Worm (Caenorhabditis elegans) whole organism, early embryonic: ENCODE measurements around the gene F57G4.1.
"Not testable (repeated sequence)": the region's sequence is repeated elsewhere in the genome, so short reads cannot be mapped to it uniquely, and the experiment has no call there.

Source experiments
- B0310.2 ChIP-seq: sonication (generic microtip); optimal IDR thresholded peaks from 2 replicates; lab custom pipeline; 2016; ENCODE audit warnings: mild to moderate bottlenecking, missing genetic modification characterization, missing compliant biosample characterization
- F13C5.2 ChIP-seq: sonication (generic microtip); optimal IDR thresholded peaks from 2 replicates; lab custom pipeline; 2017; ENCODE audit warnings: mild to moderate bottlenecking, missing genetic modification characterization, inconsistent platforms, missing compliant biosample characterization
- aly-1 ChIP-seq: sonication (generic microtip); optimal IDR thresholded peaks from 2 replicates; lab custom pipeline; 2016; ENCODE audit warnings: missing genetic modification characterization, missing compliant biosample characterization
- ama-1 ChIP-seq: fragments of 150-350 bp; optimal IDR thresholded peaks from 2 replicates; lab custom pipeline; 2014
- ceh-13 ChIP-seq: fragments of 200-800 bp; sonication (Bioruptor generic); optimal IDR thresholded peaks from 2 replicates; lab custom pipeline; 2018; ENCODE audit warnings: mild to moderate bottlenecking, missing genetic modification characterization, missing compliant biosample characterization
- ceh-36 ChIP-seq: sonication (generic microtip); optimal IDR thresholded peaks from 2 replicates; lab custom pipeline; 2016; ENCODE audit warnings: missing genetic modification characterization, inconsistent platforms, missing compliant biosample characterization
- ets-7 ChIP-seq: sonication (generic microtip); optimal IDR thresholded peaks from 2 replicates; lab custom pipeline; 2016; ENCODE audit warnings: missing genotype, missing genetic modification characterization, missing compliant biosample characterization
- flt-1 ChIP-seq: fragments of 200-800 bp; sonication (Bioruptor generic); IDR thresholded peaks from 2 replicates; pipeline ENCODE4 v1.3.6; 2022; ENCODE audit warnings: missing genetic modification characterization, missing compliant biosample characterization
- hmbx-1 ChIP-seq: sonication (generic microtip); optimal IDR thresholded peaks from 2 replicates; lab custom pipeline; 2016; ENCODE audit warnings: mild to moderate bottlenecking, missing genetic modification characterization, missing compliant biosample characterization
- hmg-4 ChIP-seq: fragments of 200-800 bp; sonication (Bioruptor generic); optimal IDR thresholded peaks from 2 replicates; lab custom pipeline; 2018; ENCODE audit warnings: mild to moderate bottlenecking, missing genetic modification characterization, missing compliant biosample characterization
- hnd-1 ChIP-seq: sonication (generic microtip); optimal IDR thresholded peaks from 2 replicates; lab custom pipeline; 2016; ENCODE audit warnings: missing genetic modification characterization, missing compliant biosample characterization
- pes-1 ChIP-seq: fragments of 200-800 bp; sonication (Bioruptor generic); IDR thresholded peaks from 2 replicates; pipeline ENCODE4 v1.3.6; 2022; ENCODE audit warnings: missing genetic modification reagents, missing genetic modification characterization, missing compliant biosample characterization
- scrt-1 ChIP-seq: fragments of 200-800 bp; sonication (Bioruptor generic); IDR thresholded peaks from 2 replicates; pipeline ENCODE4 v1.3.6; 2022; ENCODE audit warnings: missing genetic modification characterization, missing compliant biosample characterization
- sea-1 ChIP-seq: fragments of 200-800 bp; sonication (Bioruptor generic); conservative IDR thresholded peaks from 2 replicates; pipeline ENCODE4 v1.3.6; 2022; ENCODE audit warnings: missing genetic modification characterization, missing compliant biosample characterization
- tbx-11 ChIP-seq: fragments of 200-800 bp; sonication (Bioruptor generic); IDR thresholded peaks from 2 replicates; pipeline ENCODE4 v1.3.6; 2022; ENCODE audit warnings: missing genetic modification characterization, missing compliant biosample characterization
- tbx-37 ChIP-seq: fragments of 200-800 bp; sonication (Bioruptor generic); conservative IDR thresholded peaks from 2 replicates; pipeline ENCODE4 v1.3.6; 2022; ENCODE audit warnings: missing genetic modification reagents, missing genetic modification characterization, missing compliant biosample characterization
- tra-4 ChIP-seq: sonication (generic microtip); optimal IDR thresholded peaks from 2 replicates; lab custom pipeline; 2017; ENCODE audit warnings: missing genetic modification characterization, missing compliant biosample characterization

Gene F57G4.1

DNA sequence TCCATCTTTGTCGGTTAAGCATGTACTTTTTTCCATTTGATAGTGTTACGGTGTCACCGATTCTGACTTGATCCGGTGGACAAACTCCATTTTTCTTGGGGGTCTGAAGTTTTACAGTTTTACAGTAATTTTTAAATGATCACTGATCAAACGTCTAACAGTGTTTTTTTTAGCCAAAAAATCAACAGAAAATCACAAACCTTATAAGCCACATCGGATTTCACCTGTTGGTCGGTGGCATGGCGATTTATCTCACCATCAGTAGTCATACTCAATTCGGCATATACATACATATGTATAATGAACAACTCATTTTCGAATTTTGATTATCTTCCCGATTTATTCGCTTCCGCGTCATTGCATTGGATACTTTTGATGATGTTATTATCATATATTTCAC, 15.5 kb upstream of the F57G4.1 start, which contains the start of gene srz-91:
Gene srz-91 (plus strand): TSS at position 301 of the 400 bp plus-strand sequence.
- TF ChIP-seq F13C5.2 (tag; lab: Kevin White, UChicago) (no peak), pes-1 (no peak), sea-1 (no peak), tbx-11 (GFP tag; lab: Robert Waterston, UW) (no peak)

DNA sequence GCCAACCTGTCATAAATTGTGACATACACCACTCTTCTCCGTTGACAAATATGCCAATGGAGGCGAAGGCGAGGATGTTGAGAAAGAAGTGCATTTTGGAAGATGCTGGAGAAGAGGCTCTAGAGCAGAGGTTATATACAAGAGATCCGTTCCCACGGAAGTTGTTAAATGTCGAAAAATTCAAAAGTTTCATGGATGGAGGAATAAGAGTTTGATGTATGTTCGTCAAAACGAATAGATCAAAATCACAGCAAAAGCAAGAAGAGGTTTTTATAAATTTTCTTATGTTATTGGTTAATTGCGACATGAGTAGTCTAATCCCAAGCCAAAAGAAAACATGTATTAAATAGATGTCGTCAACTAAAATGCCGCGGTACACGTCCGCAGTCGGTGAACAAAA, 12.8 kb upstream of the F57G4.1 start, which contains the start of gene Y6G8.15:
Gene Y6G8.15 (minus strand): TSS at position 101 of the 400 bp plus-strand sequence.
- not testable (repeated sequence) for TF ChIP-seq aly-1 (tag; lab: Kevin White, UChicago); hnd-1 (tag; lab: Kevin White, UChicago); ceh-13 (GFP tag; lab: Kevin White, UChicago)

DNA sequence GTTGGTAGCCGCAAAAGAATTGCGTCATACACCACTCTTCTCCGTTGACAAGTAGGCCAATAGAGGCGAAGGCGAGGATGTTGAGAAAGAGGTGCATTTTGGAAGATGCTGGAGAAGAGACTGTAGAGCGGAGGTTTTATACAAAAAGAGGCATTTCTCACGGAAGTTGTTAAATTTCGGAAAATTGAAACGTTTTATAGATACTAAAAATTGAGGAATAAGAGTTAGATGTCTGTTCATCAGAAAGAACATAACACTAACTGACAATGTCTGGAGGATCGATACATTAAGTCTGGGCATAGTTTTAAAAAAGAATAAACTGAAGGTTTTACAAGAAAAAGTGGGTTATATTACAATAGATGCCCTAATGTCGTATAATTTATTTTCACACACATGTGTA, 9.1 kb upstream of the F57G4.1 start, which contains the start of gene Y6G8.14:
Gene Y6G8.14 (minus strand): TSS at position 101 of the 400 bp plus-strand sequence.
- no peak for TF ChIP-seq scrt-1 (GFP tag; lab: Robert Waterston, UW)
- no peak for TF ChIP-seq hmbx-1 (tag; lab: Kevin White, UChicago)
- no peak for TF ChIP-seq F13C5.2 (tag; lab: Kevin White, UChicago)
- no peak for TF ChIP-seq flt-1 (GFP tag; lab: Robert Waterston, UW)
- no peak for TF ChIP-seq ceh-36 (tag; lab: Kevin White, UChicago)
- TF ChIP-seq tra-4 (tag; lab: Kevin White, UChicago), result no peak
- no peak for TF ChIP-seq pes-1

DNA sequence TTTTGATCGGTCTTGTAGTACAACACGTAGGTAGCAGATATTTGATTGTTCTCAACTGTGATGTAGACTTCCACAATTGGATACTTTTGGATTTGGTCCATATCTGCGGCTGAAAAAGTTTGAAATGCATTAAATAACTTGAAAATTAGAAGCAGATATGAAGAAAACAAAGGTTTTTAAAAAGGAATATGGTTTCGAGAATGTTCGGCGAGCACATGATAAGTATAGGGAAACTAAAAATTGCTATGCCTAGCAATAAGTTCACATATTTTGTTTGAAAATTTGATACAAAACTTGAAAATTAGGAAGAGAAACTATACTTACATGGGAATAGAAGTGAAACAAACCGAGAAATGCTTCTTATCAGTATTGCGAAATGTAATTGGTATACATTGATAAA, 7.7 kb upstream of the F57G4.1 start, which contains the start of gene Y6G8.5:
Gene Y6G8.5 (minus strand): TSS at position 101 of the 400 bp plus-strand sequence.
- TF ChIP-seq tbx-11 (GFP tag; lab: Robert Waterston, UW) (no peak), B0310.2 (tag; lab: Kevin White, UChicago) (no peak), tbx-37 (GFP tag; lab: Robert Waterston, UW) (no peak), aly-1 (tag; lab: Kevin White, UChicago) (no peak), ceh-36 (tag; lab: Kevin White, UChicago) (no peak), scrt-1 (GFP tag; lab: Robert Waterston, UW) (no peak), ets-7 (no peak), hmg-4 (GFP tag; lab: Kevin White, UChicago) (no peak), flt-1 (GFP tag; lab: Robert Waterston, UW) (no peak), ceh-13 (GFP tag; lab: Kevin White, UChicago) (no peak), hmbx-1 (tag; lab: Kevin White, UChicago) (no peak), ama-1 (lab: Kevin White, UChicago) (no peak), pes-1 (no peak)

DNA sequence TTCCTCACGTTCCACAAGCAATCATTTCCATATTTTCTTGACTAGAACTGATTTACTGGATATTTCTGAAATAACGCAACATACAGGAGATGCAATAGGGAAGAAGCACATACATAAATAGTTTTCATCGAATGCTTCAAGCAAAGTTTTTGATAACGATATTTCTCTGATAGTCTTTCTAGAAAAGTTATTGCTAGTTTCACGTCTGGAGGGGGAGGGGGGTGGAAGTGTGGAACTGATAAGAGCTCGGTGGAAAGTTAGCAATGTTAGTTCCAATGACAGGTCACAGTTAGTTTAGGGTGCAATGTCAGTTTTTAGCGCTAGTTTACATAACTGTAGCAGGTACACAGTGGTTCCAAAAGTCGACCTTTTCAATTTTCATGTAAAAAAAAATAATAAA, 6.5 kb upstream of the F57G4.1 start, which contains the start of gene Y6G8.6:
Gene Y6G8.6 (minus strand): TSS at position 98 of the 400 bp plus-strand sequence.
- no peak for TF ChIP-seq pes-1
- no peak for TF ChIP-seq ama-1 (lab: Kevin White, UChicago)
- no peak for TF ChIP-seq hmg-4 (GFP tag; lab: Kevin White, UChicago)

DNA sequence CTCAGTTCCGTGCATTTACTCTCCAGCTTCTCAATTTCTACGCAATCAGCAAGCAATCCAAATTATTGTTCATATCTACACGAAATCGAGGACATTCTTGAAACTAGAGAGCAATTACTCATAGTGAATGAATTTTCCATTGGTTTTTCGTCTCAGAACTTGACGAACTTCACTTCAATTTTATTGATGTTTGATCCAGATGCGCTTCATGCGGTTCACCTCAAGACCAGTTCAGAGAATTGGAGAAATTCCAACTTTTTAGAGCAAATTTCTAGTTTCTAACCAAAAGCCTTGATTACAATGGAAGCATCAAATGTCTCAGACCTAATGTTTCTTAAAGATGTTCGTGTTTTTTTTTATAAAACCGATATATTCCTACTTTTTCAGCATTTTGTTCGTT, 3.1 kb upstream of the F57G4.1 start, which contains the start of gene Y6G8.8:
Gene Y6G8.8 (plus strand): TSS at position 301 of the 400 bp plus-strand sequence.
- no peak for TF ChIP-seq pes-1
- TF ChIP-seq ceh-36 (tag; lab: Kevin White, UChicago), result no peak
- TF ChIP-seq hmg-4 (GFP tag; lab: Kevin White, UChicago), result no peak
- TF ChIP-seq ama-1 (lab: Kevin White, UChicago), result no peak
- TF ChIP-seq hmbx-1 (tag; lab: Kevin White, UChicago), result no peak
- TF ChIP-seq ceh-13 (GFP tag; lab: Kevin White, UChicago), result no peak
- no peak for TF ChIP-seq F13C5.2 (tag; lab: Kevin White, UChicago)
- TF ChIP-seq sea-1, result no peak
- TF ChIP-seq tbx-11 (GFP tag; lab: Robert Waterston, UW), result no peak

DNA sequence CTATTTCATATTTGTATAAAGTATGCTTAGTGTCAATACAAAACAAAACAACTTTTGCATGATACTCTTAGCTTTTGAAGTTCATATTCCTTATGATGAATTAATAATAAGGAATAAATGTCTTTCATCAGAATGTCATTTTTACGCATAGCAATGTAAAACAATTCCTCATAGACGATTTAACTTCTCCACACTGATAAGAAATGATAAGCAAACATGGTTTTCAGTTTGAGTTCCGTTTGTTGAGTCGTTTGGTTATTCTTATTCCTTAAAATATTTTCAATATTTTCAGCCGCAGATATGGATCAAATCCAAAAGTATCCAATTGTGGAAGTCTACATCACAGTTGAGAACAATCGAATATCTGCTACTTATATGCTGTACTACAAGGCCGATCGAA, 1.6 kb downstream of the F57G4.1 start, which contains the start of gene F57G4.11:
Gene F57G4.11 (plus strand): TSS at position 301 of the 400 bp plus-strand sequence.
- TF ChIP-seq hnd-1 (tag; lab: Kevin White, UChicago), result no peak
- TF ChIP-seq ceh-13 (GFP tag; lab: Kevin White, UChicago), result no peak
- no peak for TF ChIP-seq B0310.2 (tag; lab: Kevin White, UChicago)
- no peak for TF ChIP-seq ets-7
- TF ChIP-seq tra-4 (tag; lab: Kevin White, UChicago), result no peak
- no peak for TF ChIP-seq ceh-36 (tag; lab: Kevin White, UChicago)
- no peak for TF ChIP-seq hmbx-1 (tag; lab: Kevin White, UChicago)
- no peak for TF ChIP-seq pes-1
- TF ChIP-seq aly-1 (tag; lab: Kevin White, UChicago), result no peak
- no peak for TF ChIP-seq tbx-37 (GFP tag; lab: Robert Waterston, UW)

DNA sequence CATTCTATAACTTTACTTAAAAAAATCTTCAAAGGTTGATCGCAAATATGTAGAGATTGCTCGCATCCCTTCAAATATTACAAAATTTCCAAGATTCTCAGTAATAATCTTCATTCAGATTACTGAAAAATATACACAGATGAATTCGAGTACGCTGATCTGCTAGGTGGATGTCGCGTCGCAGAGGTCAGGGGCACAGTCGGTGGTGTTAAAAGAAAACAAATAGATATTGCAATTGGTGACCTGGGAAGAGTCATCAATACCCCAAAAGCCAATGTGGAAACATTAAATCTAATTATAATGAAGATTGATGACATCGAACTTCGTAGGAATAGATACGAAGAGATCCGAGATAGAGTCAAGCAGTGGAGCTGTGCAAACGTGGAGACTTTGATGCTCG, 5.2 kb downstream of the F57G4.1 start, which contains the start of gene F57G4.10:
Gene F57G4.10 (plus strand): TSS at position 301 of the 400 bp plus-strand sequence.
- TF ChIP-seq ceh-36 (tag; lab: Kevin White, UChicago), result no peak
- TF ChIP-seq tra-4 (tag; lab: Kevin White, UChicago), result no peak
- no peak for TF ChIP-seq tbx-37 (GFP tag; lab: Robert Waterston, UW)
- TF ChIP-seq hnd-1 (tag; lab: Kevin White, UChicago), result no peak
- no peak for TF ChIP-seq tbx-11 (GFP tag; lab: Robert Waterston, UW)
- TF ChIP-seq scrt-1 (GFP tag; lab: Robert Waterston, UW), result no peak
- no peak for TF ChIP-seq sea-1
- TF ChIP-seq hmbx-1 (tag; lab: Kevin White, UChicago), result no peak
- TF ChIP-seq flt-1 (GFP tag; lab: Robert Waterston, UW), result no peak
- no peak for TF ChIP-seq F13C5.2 (tag; lab: Kevin White, UChicago)
